Fruit fly (Drosophila melanogaster) whole organism, pupa: ENCODE results near the gene CG34041.

Experiments used
- Pif1A ChIP-seq: fragments of 200-800 bp; sonication (Bioruptor generic); optimal IDR thresholded peaks from 3 replicates; lab custom pipeline; 2016; ENCODE audit warnings: missing biosample characterization, missing genetic modification characterization
- fd96Ca ChIP-seq: fragments of 200-800 bp; sonication (Bioruptor generic); IDR thresholded peaks from 3 replicates; pipeline ENCODE4 v1.3.6; 2022; ENCODE audit warnings: missing biosample characterization, missing genetic modification characterization

- TF ChIP-seq fd96Ca (GFP tag; lab: Robert Waterston, UW) = no peak
- TF ChIP-seq Pif1A (GFP tag; lab: Kevin White, UChicago) = no peak
Measured at dm6 chr3R:30465775-30466494, 41.9 kb upstream of the CG34041 start, which contains the start of gene PH4alphaEFB.
